Fruit fly (Drosophila melanogaster) whole organism, embryonic: ENCODE data around the gene boil.

ENCODE experiments used
- Atf3 ChIP-seq: fragments of 200-800 bp; sonication (Bioruptor generic); optimal IDR thresholded peaks from 3 replicates; lab custom pipeline; 2016; ENCODE audit warnings: missing biosample characterization, missing genetic modification characterization
- Bteb2 ChIP-seq: fragments of 200-800 bp; sonication (Bioruptor generic); optimal IDR thresholded peaks from 2 replicates; lab custom pipeline; 2016; ENCODE audit warnings: missing biosample characterization, missing genetic modification characterization
- CG10654 ChIP-seq: fragments of 200-800 bp; sonication (Bioruptor generic); optimal IDR thresholded peaks from 2 replicates; lab custom pipeline; 2016; ENCODE audit warnings: missing biosample characterization, missing genetic modification characterization
- CG11398 ChIP-seq: fragments of 200-800 bp; sonication (Bioruptor generic); optimal IDR thresholded peaks from 2 replicates; lab custom pipeline; 2016; ENCODE audit warnings: missing biosample characterization, missing genetic modification characterization
- CG11696 ChIP-seq: fragments of 200-800 bp; sonication (Bioruptor generic); IDR thresholded peaks from 2 replicates; pipeline ENCODE4 v1.3.6; 2022; ENCODE audit warnings: missing biosample characterization, missing genetic modification characterization
- CG12071 ChIP-seq: fragments of 200-800 bp; sonication (Bioruptor generic); optimal IDR thresholded peaks from 3 replicates; lab custom pipeline; 2018; ENCODE audit warnings: missing biosample characterization, mild to moderate bottlenecking, missing genetic modification characterization
- CG14014 ChIP-seq: fragments of 200-800 bp; sonication (Bioruptor generic); IDR thresholded peaks from 2 replicates; pipeline ENCODE4 v1.3.6; 2022; ENCODE audit warnings: missing biosample characterization, missing genetic modification characterization
- CG1603 ChIP-seq: fragments of 200-800 bp; sonication (Bioruptor generic); optimal IDR thresholded peaks from 2 replicates; lab custom pipeline; 2019; ENCODE audit warnings: missing biosample characterization, mild to moderate bottlenecking, missing genetic modification characterization, moderate library complexity
- CG16779 ChIP-seq: fragments of 200-800 bp; sonication (Bioruptor generic); IDR thresholded peaks from 2 replicates; pipeline ENCODE4 v1.3.6; 2022; ENCODE audit warnings: missing biosample characterization, missing genetic modification characterization
- CG18011 ChIP-seq: fragments of 200-800 bp; sonication (Bioruptor generic); optimal IDR thresholded peaks from 2 replicates; lab custom pipeline; 2017; ENCODE audit warnings: missing biosample characterization, missing genetic modification characterization, mild to moderate bottlenecking, moderate library complexity, missing genotype
- CG18764 ChIP-seq: fragments of 200-800 bp; sonication (Bioruptor generic); optimal IDR thresholded peaks from 3 replicates; lab custom pipeline; 2016; ENCODE audit warnings: missing biosample characterization, missing genetic modification characterization
- CG2712 ChIP-seq: fragments of 200-800 bp; optimal IDR thresholded peaks from 3 replicates; lab custom pipeline; 2019; ENCODE audit warnings: missing biosample characterization, mild to moderate bottlenecking, missing genetic modification characterization, moderate library complexity
- CG3847 ChIP-seq: fragments of 200-800 bp; sonication (Bioruptor generic); IDR thresholded peaks from 2 replicates; pipeline ENCODE4 v1.3.6; 2022; ENCODE audit warnings: missing biosample characterization, missing genetic modification characterization
- CG4360 ChIP-seq: fragments of 200-800 bp; sonication (Bioruptor generic); IDR thresholded peaks from 2 replicates; pipeline ENCODE4 v1.3.6; 2022; ENCODE audit warnings: missing biosample characterization, missing genetic modification characterization
- CG6683 ChIP-seq: fragments of 200-800 bp; sonication (Bioruptor generic); optimal IDR thresholded peaks from 2 replicates; lab custom pipeline; 2017; ENCODE audit warnings: missing biosample characterization, mild to moderate bottlenecking, missing genetic modification characterization, missing genetic modification reagents
- CG7556 ChIP-seq: fragments of 200-800 bp; sonication (Bioruptor generic); optimal IDR thresholded peaks from 2 replicates; lab custom pipeline; 2017; ENCODE audit warnings: missing biosample characterization, mild to moderate bottlenecking, missing genetic modification characterization
- CG7745 ChIP-seq: fragments of 200-800 bp; sonication (Bioruptor generic); optimal IDR thresholded peaks from 2 replicates; lab custom pipeline; 2018; ENCODE audit warnings: missing biosample characterization, mild to moderate bottlenecking, missing genetic modification characterization, moderate library complexity
- D19B ChIP-seq: fragments of 200-800 bp; sonication (Bioruptor generic); optimal IDR thresholded peaks from 2 replicates; lab custom pipeline; 2017; ENCODE audit warnings: missing biosample characterization, mild to moderate bottlenecking, missing genetic modification characterization
- Dek ChIP-seq: fragments of 200-800 bp; sonication (Bioruptor generic); optimal IDR thresholded peaks from 3 replicates; lab custom pipeline; 2019; ENCODE audit warnings: missing biosample characterization, mild to moderate bottlenecking, missing genetic modification characterization, moderate library complexity
- HLH54F ChIP-seq: fragments of 200-800 bp; sonication (Bioruptor generic); optimal IDR thresholded peaks from 3 replicates; lab custom pipeline; 2016; ENCODE audit warnings: missing biosample characterization, missing genetic modification characterization
- Hey ChIP-seq: fragments of 200-800 bp; sonication (Bioruptor generic); optimal IDR thresholded peaks from 3 replicates; lab custom pipeline; 2018; ENCODE audit warnings: missing biosample characterization, mild to moderate bottlenecking, missing genetic modification characterization
- HmgZ ChIP-seq: fragments of 200-800 bp; sonication (Bioruptor generic); optimal IDR thresholded peaks from 2 replicates; lab custom pipeline; 2018; ENCODE audit warnings: missing biosample characterization, mild to moderate bottlenecking, missing genetic modification characterization
- Hr3 ChIP-seq: fragments of 200-800 bp; sonication (Bioruptor generic); optimal IDR thresholded peaks from 3 replicates; lab custom pipeline; 2016; ENCODE audit warnings: missing biosample characterization, missing genetic modification characterization
- Nf-YA ChIP-seq: fragments of 200-800 bp; sonication (Bioruptor generic); IDR thresholded peaks from 2 replicates; pipeline ENCODE4 v1.3.6; 2022; ENCODE audit warnings: missing biosample characterization, missing genetic modification characterization
- PHDP ChIP-seq: fragments of 200-800 bp; sonication (Bioruptor generic); optimal IDR thresholded peaks from 3 replicates; lab custom pipeline; 2018; ENCODE audit warnings: missing biosample characterization, mild to moderate bottlenecking, missing genetic modification characterization, moderate library complexity
- Pdp1 ChIP-seq, 2 experiments: fragments of 200-800 bp; sonication (Bioruptor generic); optimal IDR thresholded peaks; 3 replicates each; lab custom pipeline; 2016; ENCODE audit warnings: missing biosample characterization in 2 of 2, missing genetic modification characterization in 2 of 2, mild to moderate bottlenecking in 1 of 2, moderate library complexity in 1 of 2
- Poxn ChIP-seq: fragments of 200-800 bp; sonication (Bioruptor generic); IDR thresholded peaks from 2 replicates; pipeline ENCODE4 v1.3.6; 2022; ENCODE audit warnings: missing biosample characterization, missing genetic modification characterization
- Vsx1 ChIP-seq: fragments of 200-800 bp; sonication (Bioruptor generic); optimal IDR thresholded peaks from 2 replicates; lab custom pipeline; 2017; ENCODE audit warnings: missing biosample characterization, mild to moderate bottlenecking, missing genetic modification characterization, missing genetic modification reagents
- az2 ChIP-seq: fragments of 200-800 bp; sonication (Bioruptor generic); optimal IDR thresholded peaks from 3 replicates; lab custom pipeline; 2016; ENCODE audit warnings: missing biosample characterization, missing genetic modification characterization
- br ChIP-seq: fragments of >200 bp; optimal IDR thresholded peaks from 2 replicates; lab custom pipeline; 2017
- bsh ChIP-seq, 2 experiments: fragments of 200-800 bp; sonication (Bioruptor generic); optimal IDR thresholded peaks; 2 replicates each; lab custom pipeline; 2017 to 2018; ENCODE audit warnings: mild to moderate bottlenecking in 2 of 2, missing biosample characterization in 2 of 2, missing genetic modification characterization in 2 of 2, moderate library complexity in 1 of 2
- cas ChIP-seq: fragments of 200-800 bp; sonication (Bioruptor generic); IDR thresholded peaks from 2 replicates; pipeline ENCODE4 v1.3.6; 2022; ENCODE audit warnings: missing biosample characterization, missing genetic modification characterization
- corto ChIP-seq: fragments of 200-800 bp; sonication (Bioruptor generic); optimal IDR thresholded peaks from 2 replicates; lab custom pipeline; 2016; ENCODE audit warnings: missing biosample characterization, mild to moderate bottlenecking, missing genetic modification characterization, moderate library complexity
- crc ChIP-seq: fragments of 200-800 bp; sonication (Bioruptor generic); optimal IDR thresholded peaks from 2 replicates; lab custom pipeline; 2016; ENCODE audit warnings: missing biosample characterization, missing genetic modification characterization
- dm ChIP-seq: fragments of 200-800 bp; sonication (Bioruptor generic); optimal IDR thresholded peaks from 3 replicates; lab custom pipeline; 2016; ENCODE audit warnings: missing biosample characterization, missing genetic modification characterization
- kay ChIP-seq: fragments of 200-800 bp; sonication (Bioruptor generic); optimal IDR thresholded peaks from 2 replicates; lab custom pipeline; 2016; ENCODE audit warnings: missing biosample characterization, missing genetic modification characterization
- lbe ChIP-seq: fragments of 200-800 bp; sonication (Bioruptor generic); optimal IDR thresholded peaks from 2 replicates; lab custom pipeline; 2016; ENCODE audit warnings: missing biosample characterization, mild to moderate bottlenecking, missing genetic modification characterization
- mld ChIP-seq: fragments of 200-800 bp; sonication (Bioruptor generic); IDR thresholded peaks from 3 replicates; pipeline ENCODE4 v1.3.6; 2022; ENCODE audit warnings: missing biosample characterization, missing genetic modification characterization; ENCODE audit not compliant: partially characterized antibody
- oc ChIP-seq: fragments of 200-800 bp; sonication (Bioruptor generic); optimal IDR thresholded peaks from 2 replicates; lab custom pipeline; 2018; ENCODE audit warnings: missing biosample characterization, mild to moderate bottlenecking, missing genetic modification characterization, moderate library complexity
- phol ChIP-seq: fragments of 200-800 bp; sonication (Bioruptor generic); optimal IDR thresholded peaks from 3 replicates; lab custom pipeline; 2018; ENCODE audit warnings: missing biosample characterization, mild to moderate bottlenecking, missing genetic modification characterization, moderate library complexity
- pnt ChIP-seq: fragments of 200-800 bp; sonication (Bioruptor generic); optimal IDR thresholded peaks from 3 replicates; lab custom pipeline; 2016; ENCODE audit warnings: missing biosample characterization, missing genetic modification characterization
- schlank ChIP-seq: fragments of 200-800 bp; sonication (Bioruptor generic); optimal IDR thresholded peaks from 2 replicates; lab custom pipeline; 2018; ENCODE audit warnings: missing biosample characterization, mild to moderate bottlenecking, missing genetic modification characterization
- scrt ChIP-seq: fragments of 200-800 bp; sonication (Bioruptor generic); optimal IDR thresholded peaks from 2 replicates; lab custom pipeline; 2018; ENCODE audit warnings: missing biosample characterization, mild to moderate bottlenecking, missing genetic modification characterization, moderate library complexity
- ttk ChIP-seq: fragments of 200-800 bp; sonication (Bioruptor generic); IDR thresholded peaks from 2 replicates; pipeline ENCODE4 v2.1.2; 2022; ENCODE audit warnings: missing biosample characterization, missing genetic modification characterization
- twi ChIP-seq: fragments of 200-800 bp; optimal IDR thresholded peaks from 2 replicates; lab custom pipeline; 2019; ENCODE audit warnings: missing biosample characterization, mild to moderate bottlenecking, missing genetic modification characterization, moderate library complexity
- tx ChIP-seq: fragments of 200-800 bp; sonication (Bioruptor generic); optimal IDR thresholded peaks from 2 replicates; lab custom pipeline; 2016; ENCODE audit warnings: missing biosample characterization, missing genetic modification characterization
- vnd ChIP-seq: fragments of 200-800 bp; sonication (Bioruptor generic); IDR thresholded peaks from 3 replicates; pipeline ENCODE4 v1.3.6; 2022; ENCODE audit warnings: missing biosample characterization, missing genetic modification characterization; ENCODE audit not compliant: partially characterized antibody
- vvl ChIP-seq: fragments of 200-800 bp; sonication (Bioruptor generic); IDR thresholded peaks from 2 replicates; pipeline ENCODE4 v1.3.6; 2022; ENCODE audit warnings: missing biosample characterization, missing genetic modification characterization
- zfh1 ChIP-seq: fragments of 200-800 bp; sonication (Bioruptor generic); IDR thresholded peaks from 3 replicates; pipeline ENCODE4 v1.3.6; 2022; ENCODE audit warnings: missing biosample characterization, missing genetic modification characterization

boil gene

DNA sequence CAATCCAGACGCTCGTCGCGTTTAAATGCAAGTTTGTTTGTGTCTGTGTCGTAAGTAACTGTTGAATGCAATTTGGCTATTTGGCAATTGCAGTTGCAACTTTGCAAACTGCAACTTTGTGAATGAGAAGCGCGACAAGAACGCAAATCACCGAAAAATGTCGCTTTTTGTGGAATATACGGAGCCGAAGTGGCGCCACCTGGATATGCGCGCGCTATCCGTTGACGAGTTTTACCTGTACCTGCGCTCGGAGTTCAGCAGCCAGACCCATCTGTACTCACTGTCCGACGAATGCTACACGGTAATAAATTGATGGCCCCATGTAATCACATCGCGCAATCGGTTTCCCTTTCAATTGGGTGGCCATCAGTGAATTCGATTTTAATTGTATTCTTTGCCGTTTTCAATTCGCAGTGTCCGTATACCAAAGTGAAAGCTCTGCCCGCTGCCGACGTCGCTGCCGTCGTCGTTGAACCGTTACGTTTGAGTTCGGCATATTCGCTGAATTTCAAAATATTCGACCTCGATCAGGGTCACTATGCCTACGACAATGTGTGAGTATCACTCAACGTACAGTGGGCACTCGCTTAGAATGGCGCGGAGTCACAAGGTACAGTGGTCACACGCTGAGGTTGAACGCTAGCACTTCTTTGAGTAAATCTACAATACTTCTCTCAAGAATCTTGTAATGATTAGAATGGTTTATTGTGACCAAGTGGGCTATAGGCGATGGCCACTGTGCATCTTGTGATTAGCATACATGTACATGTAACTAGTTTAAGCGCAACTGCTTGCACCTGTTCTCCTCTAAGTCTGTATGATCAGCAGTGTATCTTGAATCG is 43.8 kb downstream of the boil start (continued):
- TF ChIP-seq Bteb2 (GFP tag; lab: Kevin White, UChicago) (peak; percentile 74), CG1603 (tag; lab: Kevin White, UChicago) (peak; percentile 92), mld (GFP tag; lab: Robert Waterston, UW) (no peak), twi (tag; lab: Kevin White, UChicago) (peak; percentile 33), CG7556 (GFP tag; lab: Kevin White, UChicago) (peak; percentile 70), dm (GFP tag; lab: Kevin White, UChicago) (peak; percentile 68), az2 (GFP tag; lab: Kevin White, UChicago) (peak; percentile 84), CG11696 (GFP tag; lab: Robert Waterston, UW) (peak; percentile 77), kay (GFP tag; lab: Kevin White, UChicago) (peak; percentile 65), bsh (GFP tag; optimal IDR thresholded peaks at IDR 0.05; lab: Kevin White, UChicago) (peak; percentile 36 to 78), oc (tag; lab: Kevin White, UChicago) (peak; percentile 74), Hr3 (GFP tag; lab: Kevin White, UChicago) (peak; percentile 73), schlank (peak; percentile 61), Poxn (GFP tag; lab: Robert Waterston, UW) (peak; percentile 55; the same call in 1 of the 2 replicates), CG14014 (peak; percentile 93), D19B (GFP tag; lab: Kevin White, UChicago) (peak; percentile 35), PHDP (tag; lab: Kevin White, UChicago) (peak; percentile 80), CG3847 (GFP tag; lab: Robert Waterston, UW) (peak; percentile 87), scrt (GFP tag; lab: Kevin White, UChicago) (peak; percentile 56), pnt (GFP tag; lab: Kevin White, UChicago) (peak; percentile 86), vvl (GFP tag; lab: Robert Waterston, UW) (peak; percentile 92), crc (GFP tag; lab: Kevin White, UChicago) (peak; percentile 80), Nf-YA (GFP tag; lab: Robert Waterston, UW) (peak; percentile 67), CG7745 (no peak), CG4360 (GFP tag; lab: Robert Waterston, UW) (peak; percentile 18; the same call in 1 of the 2 replicates), br (lab: Kevin White, UChicago) (no peak), zfh1 (GFP tag; lab: Robert Waterston, UW) (peak; percentile 82), cas (GFP tag; lab: Robert Waterston, UW) (peak; percentile 52; the same call in 1 of the 2 replicates), CG12071 (peak; percentile 84), corto (GFP tag; lab: Kevin White, UChicago) (no peak), Pdp1 (GFP tag; optimal IDR thresholded peaks at IDR 0.05; lab: Kevin White, UChicago) (peak; percentile 83 to 87), CG18011 (peak; percentile 9), HmgZ (tag; lab: Kevin White, UChicago) (peak; percentile 71), CG6683 (GFP tag; lab: Kevin White, UChicago) (no peak), Vsx1 (no peak), CG2712 (tag; lab: Kevin White, UChicago) (peak; percentile 71), Dek (tag; lab: Kevin White, UChicago) (peak; percentile 70), CG10654 (GFP tag; lab: Kevin White, UChicago) (peak; percentile 66), CG16779 (GFP tag; lab: Robert Waterston, UW) (peak; percentile 84), phol (tag; lab: Kevin White, UChicago) (peak; percentile 71), CG18764 (GFP tag; lab: Kevin White, UChicago) (peak; percentile 55), vnd (no peak), ttk (GFP tag; lab: Robert Waterston, UW) (peak; percentile 89), lbe (GFP tag; lab: Kevin White, UChicago) (no peak), Atf3 (GFP tag; lab: Kevin White, UChicago) (peak; percentile 69), Hey (tag; lab: Kevin White, UChicago) (no peak), tx (peak; percentile 74), HLH54F (GFP tag; lab: Kevin White, UChicago) (peak; percentile 71), CG11398 (GFP tag; lab: Kevin White, UChicago) (peak; percentile 70)
